Worm (Caenorhabditis elegans) whole organism, L3 larva: ENCODE measurements around the gene C55C3.8.

ENCODE experiments used
- ZK546.5 ChIP-seq: sonication (generic microtip); optimal IDR thresholded peaks from 2 replicates; lab custom pipeline; 2017; ENCODE audit warnings: missing biosample characterization, missing genetic modification characterization
- ceh-82 ChIP-seq: fragments of 150-350 bp; optimal IDR thresholded peaks from 2 replicates; lab custom pipeline; 2014; ENCODE audit warnings: missing biosample characterization, missing genetic modification characterization
- jun-1 ChIP-seq: fragments of 150-350 bp; optimal IDR thresholded peaks from 2 replicates; lab custom pipeline; 2014; ENCODE audit warnings: missing biosample characterization, missing genetic modification reagents, missing genetic modification characterization
- mml-1 ChIP-seq: fragments of 150-350 bp; sonication (generic microtip); optimal IDR thresholded peaks from 3 replicates; lab custom pipeline; 2014; ENCODE audit warnings: missing biosample characterization, missing genetic modification characterization
- nhr-67 ChIP-seq: fragments of 150-350 bp; optimal IDR thresholded peaks from 2 replicates; lab custom pipeline; 2014; ENCODE audit warnings: missing biosample characterization, missing genetic modification characterization

DNA sequence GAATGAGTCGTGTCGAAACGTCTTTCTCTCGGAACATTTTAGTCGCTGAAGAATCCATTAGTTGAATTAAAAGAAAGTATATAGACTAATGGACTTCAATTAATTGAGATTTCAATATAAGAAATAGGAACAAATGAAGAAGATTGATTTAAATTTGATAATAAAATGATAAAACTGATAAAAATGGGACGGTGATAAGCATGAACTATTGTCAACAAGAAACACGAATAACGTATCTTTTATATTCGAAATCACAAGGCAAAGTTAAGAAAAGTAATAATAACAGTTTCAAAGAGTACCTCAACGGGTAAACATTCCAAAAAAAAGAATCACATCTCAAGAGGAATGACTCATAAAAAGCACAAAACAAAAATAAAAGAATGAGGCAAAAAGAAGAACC, 21.4 kb upstream of the C55C3.8 start, which contains the start of gene T19E7.6:
- TF ChIP-seq jun-1 (tag; lab: Kevin White, UChicago) (no peak), nhr-67 (tag; lab: Kevin White, UChicago) (no peak), ZK546.5 (no peak), mml-1 (tag; lab: Kevin White, UChicago) (no peak), ceh-82 (tag; lab: Kevin White, UChicago) (no peak)
